Fruit fly (Drosophila melanogaster): ENCODE results near the gene CG42554.

dm6 chr3L:813229-813837 lies 22.1 kb upstream of the CG42554 start:
- no peak for TF ChIP-seq OdsH (GFP tag; optimal IDR thresholded peaks at IDR 0.05)
- TF ChIP-seq Hr78 (GFP tag; optimal IDR thresholded peaks at IDR 0.05), result no peak
- no peak for TF ChIP-seq jim (GFP tag; optimal IDR thresholded peaks at IDR 0.05)
- no peak for TF ChIP-seq Abd-B (GFP tag; optimal IDR thresholded peaks at IDR 0.05)
- no peak for TF ChIP-seq dsf (GFP tag; optimal IDR thresholded peaks at IDR 0.05; ENCODE audit: borderline replicate concordance)
- no peak for TF ChIP-seq Hnf4 (GFP tag; optimal IDR thresholded peaks at IDR 0.05)
- TF ChIP-seq Rel (GFP tag; optimal IDR thresholded peaks at IDR 0.05), result no peak
- no peak for TF ChIP-seq Rel (tag; optimal IDR thresholded peaks at IDR 0.05)

Data from whole organism, wandering third instar larva.